Worm (Caenorhabditis elegans): Measurements from ENCODE around the gene fut-3.

The fut-3 gene

ce11 chrII:5688959-5689358 lies 29.4 kb upstream of the fut-3 start, which contains the start of gene C25H3.11 (continued):
- TF ChIP-seq pqm-1 (tag; optimal IDR thresholded peaks at IDR 0.05) (peak; percentile 26), mdl-1 (tag; optimal IDR thresholded peaks at IDR 0.05) (no peak), nhr-25 (tag; optimal IDR thresholded peaks at IDR 0.05) (no peak), skn-1 (tag; optimal IDR thresholded peaks at IDR 0.05) (no peak), lin-15B (tag; optimal IDR thresholded peaks at IDR 0.05) (peak; percentile 53), unc-62 (GFP tag; optimal IDR thresholded peaks at IDR 0.05) (no peak), snpc-4 (tag; optimal IDR thresholded peaks at IDR 0.05) (peak; percentile 29), ceh-16 (tag; optimal IDR thresholded peaks at IDR 0.05) (no peak), elt-1 (tag; optimal IDR thresholded peaks at IDR 0.05) (no peak), nhr-67 (tag; optimal IDR thresholded peaks at IDR 0.05) (no peak), egl-5 (tag; optimal IDR thresholded peaks at IDR 0.05) (no peak), eor-1 (tag; optimal IDR thresholded peaks at IDR 0.05) (no peak), tbx-2 (tag; optimal IDR thresholded peaks at IDR 0.05) (no peak), nhr-11 (tag; optimal IDR thresholded peaks at IDR 0.05) (no peak), ceh-9 (tag; optimal IDR thresholded peaks at IDR 0.05) (no peak), nhr-28 (tag; optimal IDR thresholded peaks at IDR 0.05) (no peak)

ce11 chrII:5680703-5681102 lies 21.1 kb upstream of the fut-3 start, which contains the start of gene flp-27:
Gene flp-27 (plus strand): TSS chrII:5681003.
- TF ChIP-seq ZK546.5 (tag; optimal IDR thresholded peaks at IDR 0.05) (no peak), ceh-82 (tag; optimal IDR thresholded peaks at IDR 0.05) (no peak)

- TF ChIP-seq skn-1 (tag; optimal IDR thresholded peaks at IDR 0.05), result no peak
- no peak for TF ChIP-seq elt-2 (tag; optimal IDR thresholded peaks at IDR 0.05)
Measured at ce11 chrII:5669580-5669979, 10.0 kb upstream of the fut-3 start, which contains the start of gene C25H3.17. Gene C25H3.17 (minus strand): TSS chrII:5669680.

ce11 chrII:5668830-5669229 lies 9.3 kb upstream of the fut-3 start, which contains the start of gene C25H3.7:
Gene C25H3.7 (minus strand): TSS chrII:5668930.
- TF ChIP-seq nhr-11 (tag; optimal IDR thresholded peaks at IDR 0.05) (no peak), ama-1 (optimal IDR thresholded peaks at IDR 0.05) (no peak), lsy-12 (tag; optimal IDR thresholded peaks at IDR 0.05) (no peak), nhr-25 (tag; optimal IDR thresholded peaks at IDR 0.05) (no peak), ceh-82 (tag; optimal IDR thresholded peaks at IDR 0.05) (no peak), snpc-4 (tag; optimal IDR thresholded peaks at IDR 0.05) (no peak), nfya-1 (tag; optimal IDR thresholded peaks at IDR 0.05; ENCODE audit: insufficient read depth) (no peak), jun-1 (tag; optimal IDR thresholded peaks at IDR 0.05) (no peak), fos-1 (tag; optimal IDR thresholded peaks at IDR 0.05) (no peak), tbx-2 (tag; optimal IDR thresholded peaks at IDR 0.05) (no peak), lin-15B (tag; optimal IDR thresholded peaks at IDR 0.05) (no peak), ceh-9 (tag; optimal IDR thresholded peaks at IDR 0.05) (no peak)

- TF ChIP-seq pqm-1 (tag; optimal IDR thresholded peaks at IDR 0.05), result no peak
- TF ChIP-seq pha-4 (tag; optimal IDR thresholded peaks at IDR 0.05), result no peak
- TF ChIP-seq daf-12 (tag; optimal IDR thresholded peaks at IDR 0.05), result no peak
- TF ChIP-seq nhr-43 (tag; optimal IDR thresholded peaks at IDR 0.05; ENCODE audit: poor library complexity, severe bottlenecking), result no peak
- no peak for TF ChIP-seq ceh-82 (tag; optimal IDR thresholded peaks at IDR 0.05)
- no peak for TF ChIP-seq hmg-11 (tag; optimal IDR thresholded peaks at IDR 0.05)
- no peak for TF ChIP-seq mdl-1 (tag; optimal IDR thresholded peaks at IDR 0.05)
- no peak for TF ChIP-seq egl-5 (tag; optimal IDR thresholded peaks at IDR 0.05)
- TF ChIP-seq ama-1 (optimal IDR thresholded peaks at IDR 0.05), result no peak
- no peak for TF ChIP-seq zag-1 (tag; optimal IDR thresholded peaks at IDR 0.05)
- TF ChIP-seq ZK546.5 (tag; optimal IDR thresholded peaks at IDR 0.05), result no peak
- TF ChIP-seq nhr-12 (tag; optimal IDR thresholded peaks at IDR 0.05), result no peak
- no peak for TF ChIP-seq tbx-2 (tag; optimal IDR thresholded peaks at IDR 0.05)
- no peak for TF ChIP-seq elt-1 (tag; optimal IDR thresholded peaks at IDR 0.05)
- no peak for TF ChIP-seq elt-3 (tag; optimal IDR thresholded peaks at IDR 0.05)
- no peak for TF ChIP-seq eor-1 (tag; optimal IDR thresholded peaks at IDR 0.05)
- TF ChIP-seq nhr-77 (tag; optimal IDR thresholded peaks at IDR 0.05), result no peak
- TF ChIP-seq nhr-28 (tag; optimal IDR thresholded peaks at IDR 0.05), result no peak
- no peak for TF ChIP-seq elt-2 (tag; optimal IDR thresholded peaks at IDR 0.05)
- no peak for TF ChIP-seq unc-62 (GFP tag; optimal IDR thresholded peaks at IDR 0.05)
Measured at ce11 chrII:5667540-5667939, 8.0 kb upstream of the fut-3 start.

- TF ChIP-seq ztf-11 (tag; optimal IDR thresholded peaks at IDR 0.05), result no peak
- no peak for TF ChIP-seq jun-1 (tag; optimal IDR thresholded peaks at IDR 0.05)
- TF ChIP-seq nfya-1 (tag; optimal IDR thresholded peaks at IDR 0.05; ENCODE audit: insufficient read depth), result no peak
- no peak for TF ChIP-seq elt-1 (tag; optimal IDR thresholded peaks at IDR 0.05)
- no peak for TF ChIP-seq zag-1 (tag; optimal IDR thresholded peaks at IDR 0.05)
- TF ChIP-seq nhr-237 (tag; optimal IDR thresholded peaks at IDR 0.05), result no peak
- TF ChIP-seq ZK546.5 (tag; optimal IDR thresholded peaks at IDR 0.05), result no peak
- no peak for TF ChIP-seq elt-2 (tag; optimal IDR thresholded peaks at IDR 0.05)
- no peak for TF ChIP-seq nhr-67 (tag; optimal IDR thresholded peaks at IDR 0.05)
- TF ChIP-seq mml-1 (tag; optimal IDR thresholded peaks at IDR 0.05), result no peak
- TF ChIP-seq ceh-82 (tag; optimal IDR thresholded peaks at IDR 0.05), result no peak
- TF ChIP-seq tbx-2 (tag; optimal IDR thresholded peaks at IDR 0.05), result no peak
- no peak for TF ChIP-seq nhr-11 (tag; optimal IDR thresholded peaks at IDR 0.05)
- TF ChIP-seq hmg-11 (tag; optimal IDR thresholded peaks at IDR 0.05), result no peak
- TF ChIP-seq nhr-43 (tag; optimal IDR thresholded peaks at IDR 0.05; ENCODE audit: poor library complexity, severe bottlenecking), result no peak
- no peak for TF ChIP-seq skn-1 (tag; optimal IDR thresholded peaks at IDR 0.05)
Measured at ce11 chrII:5665991-5666390, 6.4 kb upstream of the fut-3 start, which contains the start of gene C25H3.16. Gene C25H3.16 (plus strand): TSS chrII:5666291.
